Worm (Caenorhabditis elegans) whole organism, L3 larva: Measurements from ENCODE around the gene C34C12.8.

Experiments
- R02D3.7 ChIP-seq: fragments of 150-350 bp; optimal IDR thresholded peaks from 2 replicates; lab custom pipeline; 2014; ENCODE audit warnings: missing biosample characterization, missing genetic modification characterization
- aly-2 ChIP-seq: fragments of 150-350 bp; optimal IDR thresholded peaks from 2 replicates; lab custom pipeline; 2014; ENCODE audit warnings: missing biosample characterization, missing genetic modification characterization
- ama-1 ChIP-seq: fragments of 150-350 bp; optimal IDR thresholded peaks from 2 replicates; lab custom pipeline; 2018
- ceh-16 ChIP-seq: sonication (generic microtip); optimal IDR thresholded peaks from 2 replicates; lab custom pipeline; 2017; ENCODE audit warnings: missing biosample characterization, missing genetic modification characterization
- ceh-28 ChIP-seq: fragments of 150-350 bp; optimal IDR thresholded peaks from 2 replicates; lab custom pipeline; 2014; ENCODE audit warnings: missing biosample characterization, missing genetic modification reagents, missing genetic modification characterization
- daf-12 ChIP-seq: fragments of 150-350 bp; optimal IDR thresholded peaks from 2 replicates; lab custom pipeline; 2014; ENCODE audit warnings: missing biosample characterization, missing genetic modification reagents, missing genetic modification characterization
- egl-27 ChIP-seq: sonication (generic microtip); optimal IDR thresholded peaks from 4 replicates; lab custom pipeline; 2017; ENCODE audit warnings: missing biosample characterization, missing genetic modification reagents, missing genetic modification characterization
- egl-5 ChIP-seq: fragments of 150-350 bp; optimal IDR thresholded peaks from 2 replicates; lab custom pipeline; 2017; ENCODE audit warnings: missing biosample characterization, missing genetic modification reagents, missing genetic modification characterization, inconsistent platforms
- elt-1 ChIP-seq: fragments of 150-350 bp; optimal IDR thresholded peaks from 2 replicates; lab custom pipeline; 2014; ENCODE audit warnings: missing biosample characterization, missing genetic modification characterization
- elt-2 ChIP-seq: sonication (generic microtip); optimal IDR thresholded peaks from 2 replicates; lab custom pipeline; 2016; ENCODE audit warnings: missing genetic modification reagents, mild to moderate bottlenecking, missing genetic modification characterization, missing compliant biosample characterization
- eor-1 ChIP-seq, 2 experiments: fragments of 150-350 bp; optimal IDR thresholded peaks; 2 replicates each; lab custom pipeline; 2014 to 2018; ENCODE audit warnings: missing biosample characterization in 2 of 2, missing genetic modification characterization in 2 of 2
- fkh-10 ChIP-seq: sonication (generic microtip); optimal IDR thresholded peaks from 2 replicates; lab custom pipeline; 2017; ENCODE audit warnings: missing biosample characterization, missing genetic modification reagents, missing genetic modification characterization
- fkh-2 ChIP-seq: fragments of 150-350 bp; optimal IDR thresholded peaks from 2 replicates; lab custom pipeline; 2014; ENCODE audit warnings: missing biosample characterization, missing genetic modification reagents, missing genetic modification characterization
- fos-1 ChIP-seq: fragments of 150-350 bp; optimal IDR thresholded peaks from 2 replicates; lab custom pipeline; 2014; ENCODE audit warnings: missing biosample characterization, missing genetic modification characterization
- hmg-11 ChIP-seq: sonication (generic microtip); optimal IDR thresholded peaks from 2 replicates; lab custom pipeline; 2016; ENCODE audit warnings: missing genetic modification characterization, missing compliant biosample characterization
- jun-1 ChIP-seq: fragments of 150-350 bp; optimal IDR thresholded peaks from 2 replicates; lab custom pipeline; 2014; ENCODE audit warnings: missing biosample characterization, missing genetic modification reagents, missing genetic modification characterization
- lin-15B ChIP-seq: fragments of 150-350 bp; optimal IDR thresholded peaks from 2 replicates; lab custom pipeline; 2014; ENCODE audit warnings: missing biosample characterization, missing genetic modification characterization
- lin-39 ChIP-seq: fragments of 150-350 bp; optimal IDR thresholded peaks from 2 replicates; lab custom pipeline; 2018; ENCODE audit warnings: missing biosample characterization, missing genetic modification reagents, missing genetic modification characterization
- lsy-12 ChIP-seq: sonication (generic microtip); optimal IDR thresholded peaks from 2 replicates; lab custom pipeline; 2016; ENCODE audit warnings: mild to moderate bottlenecking, missing genetic modification characterization, missing compliant biosample characterization
- mdl-1 ChIP-seq: fragments of 150-350 bp; optimal IDR thresholded peaks from 2 replicates; lab custom pipeline; 2014; ENCODE audit warnings: missing biosample characterization, missing genetic modification characterization
- mml-1 ChIP-seq: fragments of 150-350 bp; sonication (generic microtip); optimal IDR thresholded peaks from 3 replicates; lab custom pipeline; 2014; ENCODE audit warnings: missing biosample characterization, missing genetic modification characterization
- nfya-1 ChIP-seq: sonication (generic microtip); optimal IDR thresholded peaks from 2 replicates; lab custom pipeline; 2017; ENCODE audit warnings: missing genetic modification characterization, mild to moderate bottlenecking, missing compliant biosample characterization, antibody characterized with exemption, moderate library complexity; ENCODE audit not compliant: insufficient read depth
- nhr-11 ChIP-seq: fragments of 150-350 bp; optimal IDR thresholded peaks from 2 replicates; lab custom pipeline; 2014; ENCODE audit warnings: missing biosample characterization, missing genetic modification characterization
- nhr-12 ChIP-seq: fragments of 150-350 bp; optimal IDR thresholded peaks from 2 replicates; lab custom pipeline; 2014; ENCODE audit warnings: missing biosample characterization, missing genetic modification characterization
- nhr-23 ChIP-seq: fragments of 150-350 bp; optimal IDR thresholded peaks from 2 replicates; lab custom pipeline; 2014; ENCODE audit warnings: missing biosample characterization, missing genetic modification reagents, missing genetic modification characterization
- nhr-237 ChIP-seq: fragments of 150-350 bp; optimal IDR thresholded peaks from 2 replicates; lab custom pipeline; 2014; ENCODE audit warnings: missing biosample characterization, missing genetic modification characterization
- nhr-25 ChIP-seq: sonication (generic microtip); optimal IDR thresholded peaks from 2 replicates; lab custom pipeline; 2017; ENCODE audit warnings: missing biosample characterization, missing genetic modification characterization
- nhr-28 ChIP-seq: fragments of 150-350 bp; optimal IDR thresholded peaks from 2 replicates; lab custom pipeline; 2014; ENCODE audit warnings: missing biosample characterization, missing genetic modification characterization
- nhr-43 ChIP-seq: sonication (generic microtip); optimal IDR thresholded peaks from 2 replicates; lab custom pipeline; 2016; ENCODE audit warnings: mild to moderate bottlenecking, missing genetic modification characterization, missing compliant biosample characterization; ENCODE audit not compliant: poor library complexity, severe bottlenecking
- nhr-67 ChIP-seq: fragments of 150-350 bp; optimal IDR thresholded peaks from 2 replicates; lab custom pipeline; 2014; ENCODE audit warnings: missing biosample characterization, missing genetic modification characterization
- nhr-77 ChIP-seq: fragments of 150-350 bp; optimal IDR thresholded peaks from 2 replicates; lab custom pipeline; 2014; ENCODE audit warnings: missing biosample characterization, missing genetic modification characterization
- pha-4 ChIP-seq: fragments of 150-350 bp; optimal IDR thresholded peaks from 2 replicates; lab custom pipeline; 2014; ENCODE audit warnings: missing biosample characterization, missing genetic modification reagents, missing genetic modification characterization
- pqm-1 ChIP-seq: fragments of 150-350 bp; optimal IDR thresholded peaks from 2 replicates; lab custom pipeline; 2017; ENCODE audit warnings: missing biosample characterization, missing genetic modification characterization, inconsistent platforms
- sea-2 ChIP-seq: fragments of 150-350 bp; sonication (generic microtip); optimal IDR thresholded peaks from 4 replicates; lab custom pipeline; 2014; ENCODE audit warnings: missing biosample characterization, missing genetic modification reagents, missing genetic modification characterization
- skn-1 ChIP-seq: fragments of 150-350 bp; optimal IDR thresholded peaks from 2 replicates; lab custom pipeline; 2014; ENCODE audit warnings: missing biosample characterization, missing genetic modification characterization
- snpc-4 ChIP-seq: fragments of 150-350 bp; optimal IDR thresholded peaks from 2 replicates; lab custom pipeline; 2014; ENCODE audit warnings: missing biosample characterization, missing genetic modification characterization
- tbx-2 ChIP-seq: sonication (generic microtip); optimal IDR thresholded peaks from 2 replicates; lab custom pipeline; 2016; ENCODE audit warnings: mild to moderate bottlenecking, missing genetic modification characterization, missing compliant biosample characterization
- zag-1 ChIP-seq: fragments of 150-350 bp; optimal IDR thresholded peaks from 2 replicates; lab custom pipeline; 2014; ENCODE audit warnings: missing biosample characterization, missing genetic modification characterization
- ztf-11 ChIP-seq: fragments of 150-350 bp; optimal IDR thresholded peaks from 2 replicates; lab custom pipeline; 2014; ENCODE audit warnings: missing biosample characterization, missing genetic modification characterization
- ztf-4 ChIP-seq: fragments of 150-350 bp; optimal IDR thresholded peaks from 2 replicates; lab custom pipeline; 2014; ENCODE audit warnings: missing biosample characterization, missing genetic modification characterization

C34C12.8 gene

ce11 chrIII:3498957-3499356 is 38.8 kb downstream of the C34C12.8 start, which contains the start of gene M01F1.9:
Gene M01F1.9, minus strand, starts transcription at chrIII:3499057.
- TF ChIP-seq nhr-237 (tag; lab: Kevin White, UChicago) (no peak), mml-1 (tag; lab: Kevin White, UChicago) (no peak), zag-1 (tag; lab: Kevin White, UChicago) (no peak), fos-1 (no peak), nhr-25 (tag; lab: Kevin White, UChicago) (no peak), tbx-2 (no peak), egl-27 (no peak), fkh-10 (no peak), daf-12 (tag; lab: Kevin White, UChicago) (no peak), nhr-77 (tag; lab: Kevin White, UChicago) (no peak), lsy-12 (no peak), nfya-1 (no peak)

DNA sequence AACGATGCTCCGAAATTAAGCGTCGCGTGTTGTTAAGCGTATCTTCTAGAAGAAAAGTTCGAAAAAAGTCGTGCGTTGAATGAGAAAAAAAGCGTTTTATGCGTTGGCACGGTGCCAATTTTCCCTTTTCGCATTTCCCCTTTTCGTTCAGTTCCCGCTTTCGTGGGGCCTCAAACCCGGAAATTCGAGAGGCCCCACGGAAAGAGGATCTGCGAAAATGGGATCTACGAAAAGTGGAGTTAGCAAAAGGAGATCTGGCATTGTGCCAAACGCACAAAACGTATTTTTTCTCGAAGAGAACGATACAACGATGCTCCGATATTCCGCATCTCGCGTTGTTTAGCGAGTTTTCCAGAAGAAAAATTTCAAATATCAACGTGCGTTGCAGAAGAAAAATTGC is 39.6 kb downstream of the C34C12.8 start:
- TF ChIP-seq ceh-16 (no peak), jun-1 (tag; lab: Kevin White, UChicago) (peak; percentile 3), pqm-1 (tag; lab: Kevin White, UChicago) (no peak), nhr-67 (tag; lab: Kevin White, UChicago) (no peak), hmg-11 (no peak), ceh-28 (tag; lab: Kevin White, UChicago) (no peak), nhr-11 (tag; lab: Kevin White, UChicago) (no peak), tbx-2 (no peak)

- TF ChIP-seq nhr-77 (tag; lab: Kevin White, UChicago) (peak; percentile 18), fos-1 (no peak)
- TF ChIP-seq, all 47 proteins: peak for 1
Observed at ce11 chrIII:3502215-3502838, 42.1 kb downstream of the C34C12.8 start, which contains the start of gene M01F1.8. Gene M01F1.8, minus strand, starts transcription at chrIII:3502549.

DNA sequence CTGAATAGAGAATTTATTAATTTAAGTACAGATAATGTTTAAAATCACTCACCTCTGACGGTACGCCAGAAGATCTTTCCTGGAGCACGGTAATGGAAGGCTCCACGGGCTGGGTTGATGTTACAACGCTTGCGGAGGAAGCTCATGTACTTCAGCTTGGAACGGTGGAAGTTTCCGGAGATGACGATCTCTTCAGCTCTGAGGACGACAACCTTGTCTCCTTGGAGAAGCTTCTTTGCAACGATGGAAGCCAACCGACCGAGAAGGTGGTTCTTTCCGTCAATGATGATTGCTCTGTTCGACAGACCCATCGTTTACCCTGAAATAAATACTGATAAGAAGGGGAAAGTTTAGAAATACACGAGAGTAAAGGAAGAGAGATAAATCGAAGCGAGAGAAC is 43.1 kb downstream of the C34C12.8 start, which contains the start of gene rpl-16:
Gene rpl-16 (minus strand): TSS at position 319 of the 400 bp plus-strand sequence.
- TF ChIP-seq mdl-1 (tag; lab: Kevin White, UChicago) (no peak), elt-1 (tag; lab: Kevin White, UChicago) (no peak), skn-1 (tag; lab: Kevin White, UChicago) (no peak), ama-1 (lab: Kevin White, UChicago) (no peak), sea-2 (no peak), nhr-11 (tag; lab: Kevin White, UChicago) (no peak), nhr-23 (tag; lab: Kevin White, UChicago) (no peak), nhr-28 (tag; lab: Kevin White, UChicago) (no peak)
- TF ChIP-seq, all 47 proteins: peak for 0

ce11 chrIII:3504239-3504638 is 44.0 kb downstream of the C34C12.8 start:
- TF ChIP-seq mml-1 (tag; lab: Kevin White, UChicago) (no peak), tbx-2 (no peak), jun-1 (tag; lab: Kevin White, UChicago) (no peak), eor-1 (tag; optimal IDR thresholded peaks at IDR 0.05; lab: Kevin White, UChicago) (no peak), R02D3.7 (tag; lab: Kevin White, UChicago) (no peak), nhr-25 (tag; lab: Kevin White, UChicago) (no peak), ama-1 (lab: Kevin White, UChicago) (no peak), elt-1 (tag; lab: Kevin White, UChicago) (no peak), ztf-11 (no peak)

- TF ChIP-seq nhr-25 (tag; lab: Kevin White, UChicago) (peak; percentile 93), ceh-16 (no peak), nhr-23 (tag; lab: Kevin White, UChicago) (peak; percentile 84), nhr-237 (tag; lab: Kevin White, UChicago) (no peak), egl-5 (tag; lab: Kevin White, UChicago) (peak; percentile 83), skn-1 (tag; lab: Kevin White, UChicago) (peak; percentile 60), ztf-4 (tag; lab: Kevin White, UChicago) (peak; percentile 73), mdl-1 (tag; lab: Kevin White, UChicago) (no peak), pqm-1 (tag; lab: Kevin White, UChicago) (peak; percentile 73), pha-4 (tag; lab: Kevin White, UChicago) (peak; percentile 91), ama-1 (lab: Kevin White, UChicago) (peak; percentile 68), snpc-4 (tag; lab: Kevin White, UChicago) (peak; percentile 73), nfya-1 (peak; percentile 94), fkh-2 (tag; lab: Kevin White, UChicago) (no peak), elt-2 (peak; percentile 47), ceh-28 (tag; lab: Kevin White, UChicago) (peak; percentile 44), ztf-11 (no peak), lin-39 (tag; lab: Kevin White, UChicago) (peak; percentile 67), lin-15B (peak; percentile 90), R02D3.7 (tag; lab: Kevin White, UChicago) (peak; percentile 57), nhr-43 (tag; lab: Kevin White, UChicago) (peak; percentile 18), hmg-11 (peak; percentile 79), aly-2 (tag; lab: Kevin White, UChicago) (no peak), lsy-12 (peak; percentile 49), jun-1 (tag; lab: Kevin White, UChicago) (peak; percentile 70), nhr-12 (tag; lab: Kevin White, UChicago) (no peak)
Observed at ce11 chrIII:3505051-3505548, 44.9 kb downstream of the C34C12.8 start, which contains the start of gene lias-1. Gene lias-1, minus strand, starts transcription at chrIII:3505101.
